Fruit fly (Drosophila melanogaster) whole organism, embryonic: ENCODE data around the gene CG9886.

ENCODE experiments used
- Asciz ChIP-seq: fragments of 200-800 bp; sonication (Bioruptor generic); optimal IDR thresholded peaks from 2 replicates; lab custom pipeline; 2017; ENCODE audit warnings: missing biosample characterization, mild to moderate bottlenecking, missing genetic modification characterization, missing genetic modification reagents
- CG10565 ChIP-seq: fragments of 200-800 bp; sonication (Bioruptor generic); optimal IDR thresholded peaks from 3 replicates; lab custom pipeline; 2016; ENCODE audit warnings: missing biosample characterization, mild to moderate bottlenecking, missing genetic modification characterization
- CG11093 ChIP-seq: fragments of 200-800 bp; sonication (Bioruptor generic); IDR thresholded peaks from 3 replicates; pipeline ENCODE4 v1.3.6; 2022; ENCODE audit warnings: missing biosample characterization, missing genetic modification characterization
- CG11247 ChIP-seq: fragments of 200-800 bp; sonication (Bioruptor generic); IDR thresholded peaks from 2 replicates; pipeline ENCODE4 v1.3.6; 2022; ENCODE audit warnings: missing biosample characterization, missing genetic modification characterization
- CG12744 ChIP-seq: fragments of 200-800 bp; sonication (Bioruptor generic); optimal IDR thresholded peaks from 2 replicates; lab custom pipeline; 2016; ENCODE audit warnings: missing biosample characterization, missing genetic modification characterization
- CG12769 ChIP-seq: fragments of 200-800 bp; sonication (Bioruptor generic); optimal IDR thresholded peaks from 2 replicates; lab custom pipeline; 2019; ENCODE audit warnings: missing biosample characterization, mild to moderate bottlenecking, missing genetic modification characterization, moderate library complexity
- CG13287 ChIP-seq: fragments of 200-800 bp; sonication (Bioruptor generic); IDR thresholded peaks from 2 replicates; pipeline ENCODE4 v1.3.6; 2022; ENCODE audit warnings: missing biosample characterization, missing genetic modification characterization; ENCODE audit not compliant: partially characterized antibody
- CG17328 ChIP-seq: fragments of 200-800 bp; sonication (Bioruptor generic); IDR thresholded peaks from 2 replicates; pipeline ENCODE4 v1.3.6; 2022; ENCODE audit warnings: missing biosample characterization, missing genetic modification characterization
- CG17359 ChIP-seq: fragments of 200-800 bp; sonication (Bioruptor generic); optimal IDR thresholded peaks from 3 replicates; lab custom pipeline; 2018; ENCODE audit warnings: missing biosample characterization, mild to moderate bottlenecking, missing genetic modification characterization, moderate library complexity
- CG17912 ChIP-seq: fragments of 200-800 bp; sonication (Bioruptor generic); optimal IDR thresholded peaks from 2 replicates; lab custom pipeline; 2018; ENCODE audit warnings: missing biosample characterization, mild to moderate bottlenecking, missing genetic modification characterization
- CG18599 ChIP-seq: fragments of 200-800 bp; sonication (Bioruptor generic); optimal IDR thresholded peaks from 3 replicates; lab custom pipeline; 2017; ENCODE audit warnings: missing biosample characterization, missing genetic modification characterization, mild to moderate bottlenecking, moderate library complexity, missing genetic modification reagents
- CHES-1-like ChIP-seq: fragments of 200-800 bp; sonication (Bioruptor generic); optimal IDR thresholded peaks from 2 replicates; lab custom pipeline; 2016; ENCODE audit warnings: missing biosample characterization, missing genetic modification characterization
- Deaf1 ChIP-seq: fragments of 200-800 bp; optimal IDR thresholded peaks from 3 replicates; lab custom pipeline; 2019; ENCODE audit warnings: missing biosample characterization, mild to moderate bottlenecking, missing genetic modification characterization, moderate library complexity
- Dref ChIP-seq: fragments of 200-800 bp; sonication (Bioruptor generic); IDR thresholded peaks from 2 replicates; pipeline ENCODE4 v1.3.6; 2022; ENCODE audit warnings: missing biosample characterization, missing genetic modification characterization
- E2f2 ChIP-seq: fragments of 200-800 bp; sonication (Bioruptor generic); IDR thresholded peaks from 2 replicates; pipeline ENCODE4 v1.3.6; 2022; ENCODE audit warnings: missing biosample characterization, missing genetic modification characterization
- H15 ChIP-seq: fragments of 200-800 bp; sonication (Bioruptor generic); IDR thresholded peaks from 3 replicates; pipeline ENCODE4 v1.3.6; 2022; ENCODE audit warnings: missing biosample characterization, missing genetic modification characterization
- Jarid2 ChIP-seq: fragments of 200-800 bp; sonication (Bioruptor generic); optimal IDR thresholded peaks from 3 replicates; lab custom pipeline; 2017; ENCODE audit warnings: mild to moderate bottlenecking, missing biosample characterization, missing genetic modification reagents, missing genetic modification characterization
- Lpt ChIP-seq: fragments of >200 bp; optimal IDR thresholded peaks from 2 replicates; lab custom pipeline; 2018; ENCODE audit warnings: missing biosample characterization, missing genetic modification characterization
- Med ChIP-seq: fragments of 200-800 bp; sonication (Bioruptor generic); peaks from one replicate; lab custom pipeline; 2016; ENCODE audit warnings: missing biosample characterization, missing genetic modification characterization, mild to moderate bottlenecking, inconsistent platforms, moderate library complexity
- Ravus ChIP-seq: fragments of 200-800 bp; sonication (Bioruptor generic); IDR thresholded peaks from 2 replicates; pipeline ENCODE4 v1.3.6; 2022; ENCODE audit warnings: missing biosample characterization, missing genetic modification characterization
- Sox102F ChIP-seq: fragments of 200-800 bp; sonication (Bioruptor generic); optimal IDR thresholded peaks from 2 replicates; lab custom pipeline; 2018; ENCODE audit warnings: missing biosample characterization, mild to moderate bottlenecking, missing genetic modification characterization, moderate library complexity
- bcd ChIP-seq: fragments of 200-800 bp; sonication (Bioruptor generic); optimal IDR thresholded peaks from 2 replicates; lab custom pipeline; 2017; ENCODE audit warnings: missing biosample characterization, mild to moderate bottlenecking, missing genetic modification characterization
- cad ChIP-seq: fragments of >200 bp; optimal IDR thresholded peaks from 2 replicates; lab custom pipeline; 2017; ENCODE audit warnings: missing biosample characterization, missing genetic modification characterization
- chinmo ChIP-seq: fragments of 200-800 bp; sonication (Bioruptor generic); IDR thresholded peaks from 4 replicates; pipeline ENCODE4 v1.3.6; 2022; ENCODE audit warnings: missing biosample characterization, missing genetic modification characterization; ENCODE audit not compliant: partially characterized antibody
- ci ChIP-seq: fragments of 200-800 bp; sonication (Bioruptor generic); IDR thresholded peaks from 3 replicates; pipeline ENCODE4 v1.3.6; 2022; ENCODE audit warnings: missing biosample characterization, missing genetic modification characterization
- da ChIP-seq: fragments of 200-800 bp; sonication (Bioruptor generic); optimal IDR thresholded peaks from 2 replicates; lab custom pipeline; 2016; ENCODE audit warnings: missing biosample characterization, missing genetic modification characterization
- dmrt99B ChIP-seq: fragments of 200-800 bp; sonication (Bioruptor generic); optimal IDR thresholded peaks from 2 replicates; lab custom pipeline; 2018; ENCODE audit warnings: missing biosample characterization, mild to moderate bottlenecking, missing genetic modification characterization, moderate library complexity
- exex ChIP-seq: fragments of 200-800 bp; sonication (Bioruptor generic); optimal IDR thresholded peaks from 4 replicates; lab custom pipeline; 2018; ENCODE audit warnings: missing biosample characterization, mild to moderate bottlenecking, missing genetic modification characterization, moderate library complexity
- gcm ChIP-seq: fragments of 200-800 bp; sonication (Bioruptor generic); optimal IDR thresholded peaks from 2 replicates; lab custom pipeline; 2019; ENCODE audit warnings: missing biosample characterization, mild to moderate bottlenecking, missing genetic modification characterization, moderate library complexity
- grn ChIP-seq: fragments of 200-800 bp; sonication (Bioruptor generic); optimal IDR thresholded peaks from 3 replicates; lab custom pipeline; 2017; ENCODE audit warnings: missing biosample characterization, missing genetic modification characterization
- kni ChIP-seq: fragments of 200-800 bp; sonication (Bioruptor generic); optimal IDR thresholded peaks from 3 replicates; lab custom pipeline; 2017; ENCODE audit warnings: mild to moderate bottlenecking, missing biosample characterization, missing genetic modification reagents, missing genetic modification characterization
- knrl ChIP-seq: fragments of 200-800 bp; sonication (Bioruptor generic); IDR thresholded peaks from 3 replicates; pipeline ENCODE4 v1.3.6; 2022; ENCODE audit warnings: missing biosample characterization, missing genetic modification characterization; ENCODE audit not compliant: partially characterized antibody
- lov ChIP-seq, 2 experiments: fragments of 200-800 bp in 1 of 2; fragments of >200 bp in 1 of 2; sonication (Bioruptor generic) in 1 of 2; IDR thresholded peaks in 1 of 2; optimal IDR thresholded peaks in 1 of 2; 2 replicates in 1 of 2; 3 replicates in 1 of 2; pipeline versions ENCODE4 v1.3.6 to Lab custom; 2017 to 2022; ENCODE audit warnings: missing biosample characterization in 1 of 2, missing genetic modification characterization in 1 of 2
- mld ChIP-seq: fragments of 200-800 bp; sonication (Bioruptor generic); IDR thresholded peaks from 3 replicates; pipeline ENCODE4 v1.3.6; 2022; ENCODE audit warnings: missing biosample characterization, missing genetic modification characterization; ENCODE audit not compliant: partially characterized antibody
- row ChIP-seq: fragments of 200-800 bp; sonication (Bioruptor generic); IDR thresholded peaks from 3 replicates; pipeline ENCODE4 v1.3.6; 2022; ENCODE audit warnings: missing biosample characterization, missing genetic modification characterization
- sd ChIP-seq: fragments of 200-800 bp; sonication (Bioruptor generic); optimal IDR thresholded peaks from 3 replicates; lab custom pipeline; 2018; ENCODE audit warnings: missing biosample characterization, mild to moderate bottlenecking, missing genetic modification characterization, moderate library complexity
- slp2 ChIP-seq: fragments of 200-800 bp; sonication (Bioruptor generic); optimal IDR thresholded peaks from 2 replicates; lab custom pipeline; 2016; ENCODE audit warnings: missing biosample characterization, missing genetic modification characterization
- sna ChIP-seq: fragments of 200-800 bp; sonication (Bioruptor generic); IDR thresholded peaks from 2 replicates; pipeline ENCODE4 v1.3.6; 2022; ENCODE audit warnings: missing biosample characterization, missing genetic modification characterization; ENCODE audit not compliant: partially characterized antibody
- sr ChIP-seq: fragments of 200-800 bp; sonication (Bioruptor generic); IDR thresholded peaks from 3 replicates; pipeline ENCODE4 v1.3.6; 2022; ENCODE audit warnings: missing biosample characterization, missing genetic modification characterization
- stc ChIP-seq: fragments of 200-800 bp; sonication (Bioruptor generic); IDR thresholded peaks from 2 replicates; pipeline ENCODE4 v1.3.6; 2022; ENCODE audit warnings: missing biosample characterization, missing genetic modification characterization
- tgo ChIP-seq: fragments of 200-800 bp; sonication (Bioruptor generic); IDR thresholded peaks from 3 replicates; pipeline ENCODE4 v1.3.6; 2022; ENCODE audit warnings: missing biosample characterization, missing genetic modification characterization
- unc-4 ChIP-seq: fragments of 200-800 bp; sonication (Bioruptor generic); IDR thresholded peaks from 2 replicates; pipeline ENCODE4 v1.3.6; 2022; ENCODE audit warnings: missing biosample characterization, missing genetic modification characterization; ENCODE audit not compliant: partially characterized antibody
- zen2 ChIP-seq: fragments of 200-800 bp; sonication (Bioruptor generic); IDR thresholded peaks from 3 replicates; pipeline ENCODE4 v1.3.6; 2022; ENCODE audit warnings: missing biosample characterization, missing genetic modification characterization; ENCODE audit not compliant: partially characterized antibody

CG9886 gene

DNA sequence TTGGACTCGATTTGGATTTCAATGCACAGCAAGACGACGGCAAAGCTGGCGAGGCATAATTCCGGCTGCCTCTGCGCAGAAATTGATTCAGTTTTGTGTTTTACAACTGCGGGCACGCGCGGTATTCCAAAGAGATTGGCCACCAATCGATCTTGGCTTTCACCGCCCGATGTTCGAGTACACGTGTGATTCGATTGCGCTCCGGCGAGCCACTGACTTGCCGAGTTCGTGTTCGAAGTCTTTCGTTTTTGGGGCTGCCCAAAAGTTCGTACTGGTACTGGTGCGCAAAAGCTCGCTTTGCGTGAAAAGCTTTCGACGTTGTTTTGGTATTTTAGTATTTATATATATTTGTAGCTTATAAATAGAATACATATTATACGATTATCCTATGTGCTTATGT lies 5.5 kb upstream of the CG9886 start, which contains the start of gene CG18641:
Gene CG18641, minus strand, starts transcription at position 214 of the 400 bp plus-strand sequence.
- TF ChIP-seq sna (GFP tag; lab: Robert Waterston, UW) = no peak
- no peak for TF ChIP-seq CHES-1-like
- TF ChIP-seq Asciz (GFP tag; lab: Kevin White, UChicago) = no peak
- TF ChIP-seq CG17359 (tag; lab: Kevin White, UChicago) = no peak
- TF ChIP-seq Lpt = no peak
- peak; percentile 6 for TF ChIP-seq CG12769 (tag; lab: Kevin White, UChicago)
- TF ChIP-seq Med (GFP tag; lab: Kevin White, UChicago) = peak; percentile 68
- TF ChIP-seq cad (GFP tag; lab: Kevin White, UChicago) = no peak
- peak; percentile 15 for TF ChIP-seq sd
- 0 out of 3 replicates have a peak, but pooled peaks have one; percentile 12 for TF ChIP-seq ci (GFP tag; lab: Robert Waterston, UW)
- 0 out of 2 replicates have a peak, but pooled peaks have one; percentile 16 for TF ChIP-seq unc-4 (GFP tag; lab: Robert Waterston, UW)
- 0 out of 3 replicates have a peak, but pooled peaks have one; percentile 11 for TF ChIP-seq sr
- TF ChIP-seq chinmo = 0 out of 4 replicates have a peak, but pooled peaks have one; percentile 25
- no peak for TF ChIP-seq lov (optimal IDR thresholded peaks at IDR 0.05; lab: Kevin White, UChicago)
- 0 out of 3 replicates have a peak, but pooled peaks have one; percentile 12 for TF ChIP-seq lov (GFP tag; IDR thresholded peaks at IDR 0.05; lab: Robert Waterston, UW)
- TF ChIP-seq gcm (GFP tag; lab: Kevin White, UChicago) = no peak
- TF ChIP-seq Jarid2 (GFP tag; lab: Kevin White, UChicago) = peak; percentile 53
- TF ChIP-seq Deaf1 (tag; lab: Kevin White, UChicago) = peak; percentile 86
- peak; percentile 10; the same call in 1 of the 2 replicates for TF ChIP-seq CG13287 (GFP tag; lab: Robert Waterston, UW)
- TF ChIP-seq CG11247 = peak; percentile 53
- TF ChIP-seq knrl (GFP tag; lab: Robert Waterston, UW) = 0 out of 3 replicates have a peak, but pooled peaks have one; percentile 14

DNA sequence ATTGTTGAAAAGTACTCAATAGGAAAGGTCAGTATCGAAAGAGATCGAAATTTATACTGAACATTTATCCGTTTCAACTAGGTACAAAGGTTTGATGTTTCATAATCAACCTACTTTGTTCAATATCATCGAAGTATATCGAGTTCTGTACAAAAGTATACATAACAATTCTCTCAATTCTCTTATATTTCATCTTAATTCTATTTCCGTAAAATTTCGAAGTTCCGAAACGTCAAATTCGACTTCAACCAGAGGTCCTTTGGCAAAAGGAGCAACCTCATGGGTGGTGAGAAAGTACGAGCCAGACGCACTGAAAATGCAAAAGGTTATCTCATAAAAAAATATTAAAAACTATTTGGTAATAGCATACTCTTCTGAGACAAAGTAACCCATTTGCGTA lies 4.0 kb upstream of the CG9886 start, which contains the start of gene CG31948:
Gene CG31948, minus strand, starts transcription at position 101 of the 400 bp plus-strand sequence.
- TF ChIP-seq Sox102F (GFP tag; lab: Kevin White, UChicago) (no peak), dmrt99B (tag; lab: Kevin White, UChicago) (no peak), grn (GFP tag; lab: Kevin White, UChicago) (no peak), CG18599 (GFP tag; lab: Kevin White, UChicago) (no peak), row (no peak), mld (GFP tag; lab: Robert Waterston, UW) (no peak), stc (GFP tag; lab: Robert Waterston, UW) (no peak), CG17912 (GFP tag; lab: Kevin White, UChicago) (no peak), E2f2 (GFP tag; lab: Robert Waterston, UW) (no peak), CG11093 (no peak), CG17328 (GFP tag; lab: Robert Waterston, UW) (no peak), tgo (GFP tag; lab: Robert Waterston, UW) (no peak), kni (GFP tag; lab: Kevin White, UChicago) (no peak)
- TF ChIP-seq, all 482 proteins: peak for 0

DNA sequence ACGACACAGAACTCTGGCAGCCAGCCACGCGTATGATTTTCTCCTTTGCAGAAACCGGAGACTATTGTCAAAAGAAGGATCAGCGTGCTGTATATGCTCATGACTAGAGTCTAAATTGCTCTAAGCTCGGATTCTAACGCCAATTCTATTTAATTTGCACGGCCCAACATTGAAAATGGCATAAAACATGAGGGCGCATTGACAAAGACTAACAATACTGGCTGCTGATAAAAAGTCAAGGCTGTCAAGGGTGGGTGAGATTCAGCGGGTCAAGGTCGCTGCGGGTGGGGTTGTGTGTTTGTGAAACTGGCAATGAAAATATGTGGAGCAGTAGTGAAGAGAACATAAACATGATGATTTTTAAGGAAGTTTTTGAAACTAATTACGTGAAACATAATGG lies 2.8 kb upstream of the CG9886 start, which contains the start of gene CG34448:
Gene CG34448, minus strand, starts transcription at position 101 of the 400 bp plus-strand sequence.
- TF ChIP-seq H15 (GFP tag; lab: Robert Waterston, UW) (no peak), bcd (GFP tag; lab: Kevin White, UChicago) (no peak), Ravus (no peak), zen2 (no peak), da (no peak), slp2 (GFP tag; lab: Kevin White, UChicago) (no peak), CG12744 (no peak), exex (tag; lab: Kevin White, UChicago) (no peak), Dref (no peak), CG10565 (no peak)
- TF ChIP-seq, all 482 proteins: peak for 0
